Fruit fly (Drosophila melanogaster): Measurements from ENCODE around the gene Wdr33.

The Wdr33 gene

dm6 chr3R:5660198-5660893 lies at the start of gene Wdr33:
Gene Wdr33, plus strand, starts transcription at chr3R:5660635.
- TF ChIP-seq CG17801 (GFP tag; optimal IDR thresholded peaks at IDR 0.05; ENCODE audit: partially characterized antibody) = no peak

dm6 chr3R:5610656-5611055 lies 49.8 kb upstream of the Wdr33 start:
- no peak for TF ChIP-seq CG17801 (GFP tag; optimal IDR thresholded peaks at IDR 0.05; ENCODE audit: partially characterized antibody)

- no peak for TF ChIP-seq CG17801 (GFP tag; optimal IDR thresholded peaks at IDR 0.05; ENCODE audit: partially characterized antibody)
These were observed 49.3 kb upstream of the Wdr33 start for dm6 chr3R:5611167-5611566.

- TF ChIP-seq CG17801 (GFP tag; optimal IDR thresholded peaks at IDR 0.05; ENCODE audit: partially characterized antibody) = peak; percentile 4
These were observed 48.7 kb upstream of the Wdr33 start for dm6 chr3R:5611733-5612132.

dm6 chr3R:5612372-5613113 lies 47.9 kb upstream of the Wdr33 start, which contains the start of gene Rga:
Gene Rga, minus strand, starts transcription at chr3R:5613112.
- no peak for TF ChIP-seq CG17801 (GFP tag; optimal IDR thresholded peaks at IDR 0.05; ENCODE audit: partially characterized antibody)

- peak; percentile 55 for TF ChIP-seq CG17801 (GFP tag; optimal IDR thresholded peaks at IDR 0.05; ENCODE audit: partially characterized antibody)
These were observed 47.4 kb upstream of the Wdr33 start, which contains the start of gene Atu for dm6 chr3R:5613114-5613443. Gene Atu, plus strand, starts transcription at chr3R:5613358.

dm6 chr3R:5615484-5615883 lies 45.0 kb upstream of the Wdr33 start:
- no peak for TF ChIP-seq CG17801 (GFP tag; optimal IDR thresholded peaks at IDR 0.05; ENCODE audit: partially characterized antibody)

- no peak for TF ChIP-seq CG17801 (GFP tag; optimal IDR thresholded peaks at IDR 0.05; ENCODE audit: partially characterized antibody)
These were observed 42.4 kb upstream of the Wdr33 start for dm6 chr3R:5617923-5618623.

- no peak for TF ChIP-seq CG17801 (GFP tag; optimal IDR thresholded peaks at IDR 0.05; ENCODE audit: partially characterized antibody)
These were observed 40.0 kb upstream of the Wdr33 start for dm6 chr3R:5620387-5620956.

- TF ChIP-seq CG17801 (GFP tag; optimal IDR thresholded peaks at IDR 0.05; ENCODE audit: partially characterized antibody) = no peak
These were observed 38.6 kb upstream of the Wdr33 start for dm6 chr3R:5621714-5622405.

- no peak for TF ChIP-seq CG17801 (GFP tag; optimal IDR thresholded peaks at IDR 0.05; ENCODE audit: partially characterized antibody)
These were observed 38.1 kb upstream of the Wdr33 start for dm6 chr3R:5622406-5622752.

- peak; percentile 76 for TF ChIP-seq CG17801 (GFP tag; optimal IDR thresholded peaks at IDR 0.05; ENCODE audit: partially characterized antibody)
These were observed 37.3 kb upstream of the Wdr33 start for dm6 chr3R:5622985-5623630.

- peak; percentile 90 for TF ChIP-seq CG17801 (GFP tag; optimal IDR thresholded peaks at IDR 0.05; ENCODE audit: partially characterized antibody)
These were observed 36.1 kb upstream of the Wdr33 start, which contains the start of the genes Dph4, Spec2 and RpL13A for dm6 chr3R:5624115-5624878. Gene Dph4, minus strand, starts transcription at chr3R:5624125. Gene Spec2, minus strand, starts transcription at chr3R:5624125. Gene RpL13A, plus strand, starts transcription at chr3R:5624474.

- TF ChIP-seq CG17801 (GFP tag; optimal IDR thresholded peaks at IDR 0.05; ENCODE audit: partially characterized antibody) = no peak
These were observed 32.9 kb upstream of the Wdr33 start, which contains the start of gene CG31551 for dm6 chr3R:5627552-5627951. Gene CG31551, plus strand, starts transcription at chr3R:5627852.
